Fruit fly (Drosophila melanogaster) whole organism, prepupa: Measurements from ENCODE around the gene CG44098.

ENCODE experiments used
- Blimp-1 ChIP-seq: fragments of 200-800 bp; sonication (Bioruptor generic); optimal IDR thresholded peaks from 3 replicates; lab custom pipeline; 2017; ENCODE audit warnings: missing biosample characterization, missing genetic modification characterization, mild to moderate bottlenecking, moderate library complexity, missing genetic modification reagents
- CG10631 ChIP-seq: fragments of 200-800 bp; sonication (Bioruptor generic); optimal IDR thresholded peaks from 2 replicates; lab custom pipeline; 2016; ENCODE audit warnings: missing biosample characterization, missing genetic modification characterization
- CG15336 ChIP-seq: fragments of 200-800 bp; sonication (Bioruptor generic); IDR thresholded peaks from 2 replicates; pipeline ENCODE4 v1.3.6; 2022; ENCODE audit warnings: missing biosample characterization, missing genetic modification characterization
- CG1621 ChIP-seq: fragments of 200-800 bp; sonication (Bioruptor generic); optimal IDR thresholded peaks from 3 replicates; lab custom pipeline; 2018; ENCODE audit warnings: missing biosample characterization, mild to moderate bottlenecking, missing genetic modification characterization
- CG32006 ChIP-seq: fragments of 200-800 bp; sonication (Bioruptor generic); optimal IDR thresholded peaks from 3 replicates; lab custom pipeline; 2017; ENCODE audit warnings: missing biosample characterization, mild to moderate bottlenecking, missing genetic modification characterization
- CG34406 ChIP-seq: fragments of 200-800 bp; sonication (Bioruptor generic); optimal IDR thresholded peaks from 3 replicates; lab custom pipeline; 2016; ENCODE audit warnings: missing biosample characterization, missing genetic modification characterization
- CG3919 ChIP-seq: fragments of 200-800 bp; sonication (Bioruptor generic); optimal IDR thresholded peaks from 3 replicates; lab custom pipeline; 2016; ENCODE audit warnings: missing biosample characterization, missing genetic modification characterization
- CG4318 ChIP-seq: fragments of 200-800 bp; sonication (Bioruptor generic); optimal IDR thresholded peaks from 3 replicates; lab custom pipeline; 2017; ENCODE audit warnings: missing biosample characterization, mild to moderate bottlenecking, missing genetic modification characterization
- CG6163 ChIP-seq: fragments of 200-800 bp; sonication (Bioruptor generic); IDR thresholded peaks from 3 replicates; pipeline ENCODE4 v1.3.6; 2022; ENCODE audit warnings: missing biosample characterization, missing genetic modification characterization
- CG6276 ChIP-seq: fragments of 200-800 bp; sonication (Bioruptor generic); optimal IDR thresholded peaks from 2 replicates; lab custom pipeline; 2017; ENCODE audit warnings: missing biosample characterization, mild to moderate bottlenecking, missing genetic modification characterization
- CG6792 ChIP-seq: fragments of 200-800 bp; sonication (Bioruptor generic); optimal IDR thresholded peaks from 3 replicates; lab custom pipeline; 2016; ENCODE audit warnings: missing biosample characterization, missing genetic modification characterization
- CG6808 ChIP-seq: fragments of 200-800 bp; sonication (Bioruptor generic); optimal IDR thresholded peaks from 3 replicates; lab custom pipeline; 2017; ENCODE audit warnings: missing biosample characterization, missing genetic modification characterization, mild to moderate bottlenecking, moderate library complexity, missing genetic modification reagents
- CG6854 ChIP-seq: fragments of 200-800 bp; sonication (Bioruptor generic); optimal IDR thresholded peaks from 2 replicates; lab custom pipeline; 2017; ENCODE audit warnings: missing biosample characterization, mild to moderate bottlenecking, missing genetic modification characterization
- CG7368 ChIP-seq: fragments of 200-800 bp; sonication (Bioruptor generic); optimal IDR thresholded peaks from 3 replicates; lab custom pipeline; 2016; ENCODE audit warnings: missing biosample characterization, missing genetic modification characterization
- CG8319 ChIP-seq: fragments of 200-800 bp; sonication (Bioruptor generic); optimal IDR thresholded peaks from 3 replicates; lab custom pipeline; 2016; ENCODE audit warnings: missing biosample characterization, missing genetic modification characterization
- CG9139 ChIP-seq: fragments of 200-800 bp; sonication (Bioruptor generic); optimal IDR thresholded peaks from 3 replicates; lab custom pipeline; 2017; ENCODE audit warnings: missing biosample characterization, mild to moderate bottlenecking, missing genetic modification characterization
- Eip75B ChIP-seq: fragments of 200-800 bp; sonication (Bioruptor generic); optimal IDR thresholded peaks from 3 replicates; lab custom pipeline; 2016; ENCODE audit warnings: missing biosample characterization, missing genetic modification characterization
- Eip78C ChIP-seq: fragments of 200-800 bp; sonication (Bioruptor generic); peaks from one replicate; lab custom pipeline; 2016; ENCODE audit warnings: missing biosample characterization, missing genetic modification characterization
- Eip93F ChIP-seq: fragments of 200-800 bp; sonication (Bioruptor generic); optimal IDR thresholded peaks from 2 replicates; lab custom pipeline; 2016; ENCODE audit warnings: missing biosample characterization, mild to moderate bottlenecking, missing genetic modification characterization
- Ets21C ChIP-seq: fragments of 200-800 bp; sonication (Bioruptor generic); optimal IDR thresholded peaks from 3 replicates; lab custom pipeline; 2016; ENCODE audit warnings: missing biosample characterization, missing genetic modification characterization
- Ets96B ChIP-seq: fragments of 200-800 bp; optimal IDR thresholded peaks from 2 replicates; lab custom pipeline; 2019; ENCODE audit warnings: missing biosample characterization, mild to moderate bottlenecking, missing genetic modification characterization, moderate library complexity
- Gug ChIP-seq: fragments of 200-800 bp; sonication (Bioruptor generic); IDR thresholded peaks from 2 replicates; pipeline ENCODE4 v1.3.6; 2022; ENCODE audit warnings: missing biosample characterization, missing genetic modification characterization
- Hr38 ChIP-seq: sonication (Bioruptor generic); optimal IDR thresholded peaks from 2 replicates; lab custom pipeline; 2016; ENCODE audit warnings: missing biosample characterization, missing genetic modification characterization
- Lpt ChIP-seq: fragments of 200-800 bp; sonication (Bioruptor generic); optimal IDR thresholded peaks from 3 replicates; lab custom pipeline; 2016; ENCODE audit warnings: missing biosample characterization, missing genetic modification characterization
- OdsH ChIP-seq: fragments of 200-800 bp; sonication (Bioruptor generic); optimal IDR thresholded peaks from 3 replicates; lab custom pipeline; 2016; ENCODE audit warnings: missing biosample characterization, missing genetic modification characterization
- Sox14 ChIP-seq: fragments of 200-800 bp; sonication (Bioruptor generic); optimal IDR thresholded peaks from 3 replicates; lab custom pipeline; 2016; ENCODE audit warnings: missing biosample characterization, missing genetic modification characterization
- achi ChIP-seq: fragments of 200-800 bp; sonication (Bioruptor generic); optimal IDR thresholded peaks from 3 replicates; lab custom pipeline; 2016; ENCODE audit warnings: missing biosample characterization, missing genetic modification characterization
- acj6 ChIP-seq: fragments of 200-800 bp; sonication (Bioruptor generic); optimal IDR thresholded peaks from 3 replicates; lab custom pipeline; 2016; ENCODE audit warnings: missing biosample characterization, missing genetic modification characterization
- dac ChIP-seq: fragments of 200-800 bp; sonication (Bioruptor generic); optimal IDR thresholded peaks from 2 replicates; lab custom pipeline; 2017; ENCODE audit warnings: missing biosample characterization, mild to moderate bottlenecking, missing genetic modification characterization
- dsx ChIP-seq: fragments of 200-800 bp; optimal IDR thresholded peaks from 3 replicates; lab custom pipeline; 2019; ENCODE audit warnings: missing biosample characterization, mild to moderate bottlenecking, missing genetic modification characterization, moderate library complexity; ENCODE audit not compliant: poor library complexity, severe bottlenecking
- eg ChIP-seq: fragments of 200-800 bp; sonication (Bioruptor generic); IDR thresholded peaks from 3 replicates; pipeline ENCODE4 v1.3.6; 2022; ENCODE audit warnings: missing biosample characterization, missing genetic modification characterization
- esn ChIP-seq: fragments of 200-800 bp; sonication (Bioruptor generic); optimal IDR thresholded peaks from 2 replicates; lab custom pipeline; 2016; ENCODE audit warnings: missing biosample characterization, mild to moderate bottlenecking, missing genetic modification characterization, moderate library complexity
- fd59A ChIP-seq: fragments of 200-800 bp; sonication (Bioruptor generic); optimal IDR thresholded peaks from 2 replicates; lab custom pipeline; 2017; ENCODE audit warnings: missing biosample characterization, mild to moderate bottlenecking, missing genetic modification characterization, missing genetic modification reagents
- fd85E ChIP-seq: fragments of 200-800 bp; sonication (Bioruptor generic); optimal IDR thresholded peaks from 3 replicates; lab custom pipeline; 2016; ENCODE audit warnings: missing biosample characterization, missing genetic modification characterization
- fkh ChIP-seq: fragments of 200-800 bp; sonication (Bioruptor generic); optimal IDR thresholded peaks from 3 replicates; lab custom pipeline; 2017; ENCODE audit warnings: missing biosample characterization, mild to moderate bottlenecking, missing genetic modification characterization, moderate library complexity
- lz ChIP-seq: fragments of 200-800 bp; sonication (Bioruptor generic); optimal IDR thresholded peaks from 3 replicates; lab custom pipeline; 2016; ENCODE audit warnings: missing biosample characterization, missing genetic modification characterization
- net ChIP-seq: fragments of 200-800 bp; sonication (Bioruptor generic); optimal IDR thresholded peaks from 3 replicates; lab custom pipeline; 2016; ENCODE audit warnings: missing biosample characterization, missing genetic modification characterization
- pdm3 ChIP-seq: fragments of 200-800 bp; sonication (Bioruptor generic); optimal IDR thresholded peaks from 3 replicates; lab custom pipeline; 2016; ENCODE audit warnings: missing biosample characterization, missing genetic modification characterization
- salr ChIP-seq, 2 experiments: fragments of 200-800 bp; sonication (Bioruptor generic); optimal IDR thresholded peaks; 3 replicates each; lab custom pipeline; 2016 to 2018; ENCODE audit warnings: missing biosample characterization in 2 of 2, missing genetic modification characterization in 2 of 2, mild to moderate bottlenecking in 1 of 2
- spab ChIP-seq: fragments of 200-800 bp; sonication (Bioruptor generic); optimal IDR thresholded peaks from 2 replicates; lab custom pipeline; 2017; ENCODE audit warnings: missing biosample characterization, mild to moderate bottlenecking, missing genetic modification characterization, missing genetic modification reagents
- ss ChIP-seq, 2 experiments: fragments of 200-800 bp; sonication (Bioruptor generic); optimal IDR thresholded peaks; 2 replicates in 1 of 2; 3 replicates in 1 of 2; lab custom pipeline; 2017 to 2018; ENCODE audit warnings: mild to moderate bottlenecking in 2 of 2, missing biosample characterization in 2 of 2, missing genetic modification characterization in 2 of 2, moderate library complexity in 1 of 2
- svp ChIP-seq: fragments of 200-800 bp; sonication (Bioruptor generic); peaks from one replicate; lab custom pipeline; 2016; ENCODE audit warnings: missing biosample characterization, missing genetic modification characterization
- topi ChIP-seq: fragments of 200-800 bp; sonication (Bioruptor generic); optimal IDR thresholded peaks from 3 replicates; lab custom pipeline; 2016; ENCODE audit warnings: missing biosample characterization, missing genetic modification characterization
- vri ChIP-seq: fragments of 200-800 bp; sonication (Bioruptor generic); optimal IDR thresholded peaks from 3 replicates; lab custom pipeline; 2016; ENCODE audit warnings: missing biosample characterization, mild to moderate bottlenecking, missing genetic modification characterization

Gene CG44098

dm6 chr3R:4809944-4810653 is 37.1 kb upstream of the CG44098 start (continued):
- TF ChIP-seq salr (GFP tag; optimal IDR thresholded peaks at IDR 0.05; lab: Kevin White, UChicago) (no peak), CG34406 (GFP tag; lab: Kevin White, UChicago) (no peak), spab (GFP tag; lab: Kevin White, UChicago) (peak; percentile 1), CG4318 (GFP tag; lab: Kevin White, UChicago) (no peak), vri (peak; percentile 65), CG1621 (tag; lab: Kevin White, UChicago) (peak; percentile 42), svp (GFP tag; lab: Kevin White, UChicago) (peak; percentile 47), ss (GFP tag; optimal IDR thresholded peaks at IDR 0.05; lab: Kevin White, UChicago) (peak; percentile 74 to 80), topi (GFP tag; lab: Kevin White, UChicago) (peak; percentile 49), CG10631 (GFP tag; lab: Kevin White, UChicago) (no peak), CG9139 (GFP tag; lab: Kevin White, UChicago) (peak; percentile 35), Blimp-1 (GFP tag; lab: Kevin White, UChicago) (peak; percentile 58), net (GFP tag; lab: Kevin White, UChicago) (peak; percentile 9), Eip93F (GFP tag; lab: Kevin White, UChicago) (peak; percentile 84), CG6854 (GFP tag; lab: Kevin White, UChicago) (peak; percentile 68), esn (GFP tag; lab: Kevin White, UChicago) (peak; percentile 22), CG6163 (peak; percentile 77), dac (GFP tag; lab: Kevin White, UChicago) (no peak), Lpt (peak; percentile 31), Eip78C (peak; percentile 74), CG3919 (peak; percentile 30), Ets96B (tag; lab: Kevin White, UChicago) (peak; percentile 4), CG6276 (no peak), CG15336 (GFP tag; lab: Robert Waterston, UW) (peak; percentile 21; the same call in 1 of the 2 replicates), Gug (GFP tag; lab: Robert Waterston, UW) (no peak)

dm6 chr3R:4807582-4807981 is 34.6 kb upstream of the CG44098 start:
- TF ChIP-seq fkh (GFP tag; lab: Kevin White, UChicago) (peak; percentile 32), Eip78C (no peak), pdm3 (GFP tag; lab: Kevin White, UChicago) (no peak), vri (no peak), Sox14 (GFP tag; lab: Kevin White, UChicago) (no peak), CG32006 (GFP tag; lab: Kevin White, UChicago) (no peak), CG7368 (GFP tag; lab: Kevin White, UChicago) (no peak), CG34406 (GFP tag; lab: Kevin White, UChicago) (no peak), Eip93F (GFP tag; lab: Kevin White, UChicago) (no peak), Eip75B (GFP tag; lab: Kevin White, UChicago) (peak; percentile 30)

dm6 chr3R:4806318-4806757 is 33.3 kb upstream of the CG44098 start:
- peak; percentile 26 for TF ChIP-seq Eip75B (GFP tag; lab: Kevin White, UChicago)
- peak; percentile 49 for TF ChIP-seq CG6808
- TF ChIP-seq CG10631 (GFP tag; lab: Kevin White, UChicago), result peak; percentile 8
- TF ChIP-seq Lpt, result no peak
- peak; percentile 46; the same call in 1 of the 3 replicates for TF ChIP-seq CG6163
- TF ChIP-seq Ets21C (GFP tag; lab: Kevin White, UChicago), result no peak
- TF ChIP-seq eg (GFP tag; lab: Robert Waterston, UW), result peak; percentile 40; the same call in 1 of the 3 replicates
- no peak for TF ChIP-seq lz (GFP tag; lab: Kevin White, UChicago)
- no peak for TF ChIP-seq Blimp-1 (GFP tag; lab: Kevin White, UChicago)
- TF ChIP-seq CG4318 (GFP tag; lab: Kevin White, UChicago), result no peak
- TF ChIP-seq achi (GFP tag; lab: Kevin White, UChicago), result peak; percentile 46
- TF ChIP-seq CG8319 (GFP tag; lab: Kevin White, UChicago), result no peak
- no peak for TF ChIP-seq fd59A (GFP tag; lab: Kevin White, UChicago)
- TF ChIP-seq spab (GFP tag; lab: Kevin White, UChicago), result no peak
- TF ChIP-seq fd85E (GFP tag; lab: Kevin White, UChicago), result no peak
- peak; percentile 66 for TF ChIP-seq CG3919
- TF ChIP-seq esn (GFP tag; lab: Kevin White, UChicago), result peak; percentile 46
- peak; percentile 42 for TF ChIP-seq CG6792
- TF ChIP-seq OdsH (GFP tag; lab: Kevin White, UChicago), result peak; percentile 2
- no peak for TF ChIP-seq salr (GFP tag; optimal IDR thresholded peaks at IDR 0.05; lab: Kevin White, UChicago)
- TF ChIP-seq vri, result peak; percentile 68
- peak; percentile 87 for TF ChIP-seq fkh (GFP tag; lab: Kevin White, UChicago)
- TF ChIP-seq acj6, result no peak
- peak; percentile 23 for TF ChIP-seq CG6276
- no peak for TF ChIP-seq dac (GFP tag; lab: Kevin White, UChicago)
- peak; percentile 91 for TF ChIP-seq CG6854 (GFP tag; lab: Kevin White, UChicago)
- peak; percentile 45 for TF ChIP-seq dsx (GFP tag; lab: Kevin White, UChicago)
- TF ChIP-seq Hr38 (GFP tag; lab: Kevin White, UChicago), result no peak
